Worm (Caenorhabditis elegans) whole organism, young adult: Measurements from ENCODE around the gene Y48B6A.10.

ENCODE experiments used
- F49E8.2 ChIP-seq: sonication (generic microtip); optimal IDR thresholded peaks from 3 replicates; lab custom pipeline; 2017; ENCODE audit warnings: missing genetic modification characterization, mild to moderate bottlenecking, missing compliant biosample characterization, antibody characterized with exemption, moderate library complexity; ENCODE audit not compliant: insufficient read depth
- F57C9.4 ChIP-seq: sonication (generic microtip); optimal IDR thresholded peaks from 2 replicates; lab custom pipeline; 2017; ENCODE audit warnings: mild to moderate bottlenecking, missing genetic modification characterization, missing compliant biosample characterization
- ama-1 ChIP-seq, 3 experiments: fragments of 150-350 bp in 1 of 3; sonication (generic microtip) in 2 of 3; optimal IDR thresholded peaks; 2 replicates each; lab custom pipeline; 2014 to 2018; ENCODE audit warnings: missing biosample characterization in 2 of 3, missing genetic modification characterization in 2 of 3, missing genetic modification reagents in 2 of 3
- cebp-1 ChIP-seq, 2 experiments: fragments of 200-800 bp in 1 of 2; sonication (Bioruptor generic) in 1 of 2; sonication (generic microtip) in 1 of 2; IDR thresholded peaks in 1 of 2; optimal IDR thresholded peaks in 1 of 2; 2 replicates each; pipeline versions ENCODE4 v1.3.6 to Lab custom; 2017 to 2022; ENCODE audit warnings: missing compliant biosample characterization in 2 of 2, missing genetic modification characterization in 2 of 2, mild to moderate bottlenecking in 1 of 2, missing genetic modification reagents in 1 of 2, moderate library complexity in 1 of 2
- efl-1 ChIP-seq: fragments of 150-350 bp; optimal IDR thresholded peaks from 2 replicates; lab custom pipeline; 2014; ENCODE audit warnings: missing biosample characterization, missing genetic modification reagents, missing genetic modification characterization
- madf-3 ChIP-seq: fragments of 200-800 bp; sonication (Bioruptor generic); IDR thresholded peaks from 2 replicates; pipeline ENCODE4 v1.3.6; 2022; ENCODE audit warnings: missing genetic modification reagents, missing genetic modification characterization, missing compliant biosample characterization
- mes-4 ChIP-seq: sonication (generic microtip); optimal IDR thresholded peaks from 2 replicates; lab custom pipeline; 2016; ENCODE audit warnings: missing genotype, missing genetic modification characterization, missing compliant biosample characterization
- pha-4 ChIP-seq: fragments of 150-350 bp; sonication (generic microtip); optimal IDR thresholded peaks from 2 replicates; lab custom pipeline; 2014; ENCODE audit warnings: missing biosample characterization, missing genetic modification reagents, missing genetic modification characterization
- sptf-2 ChIP-seq: fragments of 200-800 bp; sonication (Bioruptor generic); optimal IDR thresholded peaks from 2 replicates; lab custom pipeline; 2018; ENCODE audit warnings: mild to moderate bottlenecking, missing genetic modification characterization, missing compliant biosample characterization

DNA sequence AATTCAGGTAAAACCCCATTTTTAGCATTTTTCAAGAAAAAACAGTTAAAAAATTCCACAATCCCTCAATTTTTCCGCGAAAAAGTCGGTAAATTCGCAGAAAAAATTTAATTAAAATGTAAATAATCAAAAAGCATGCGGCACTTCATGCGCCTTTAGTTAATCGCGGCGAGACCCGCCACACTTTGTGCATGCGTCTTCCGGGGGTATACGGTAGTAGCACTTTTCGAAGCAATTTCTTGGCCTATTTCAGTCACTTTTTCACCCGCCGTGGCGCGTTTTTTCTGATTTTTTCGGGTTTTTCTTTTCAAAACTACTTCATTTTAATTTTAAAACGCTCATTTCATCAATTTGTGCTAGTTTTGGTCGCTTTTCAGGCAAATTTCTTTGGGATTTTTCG, 33.0 kb downstream of the Y48B6A.10 start:
- TF ChIP-seq madf-3 (GFP tag; lab: Robert Waterston, UW) (peak; percentile 65; the same call in 1 of the 2 replicates), sptf-2 (GFP tag; lab: Kevin White, UChicago) (no peak), efl-1 (GFP tag; lab: Kevin White, UChicago) (peak; percentile 88), F49E8.2 (peak; percentile 1), mes-4 (tag; lab: Kevin White, UChicago) (no peak), ama-1 (optimal IDR thresholded peaks at IDR 0.05; lab: Kevin White, UChicago) (no peak), ama-1 (GFP tag; optimal IDR thresholded peaks at IDR 0.05; lab: Kevin White, UChicago) (no peak), pha-4 (no peak), F57C9.4 (tag; lab: Kevin White, UChicago) (no peak), cebp-1 (GFP tag; IDR thresholded peaks at IDR 0.05; lab: Robert Waterston, UW) (no peak), cebp-1 (tag; optimal IDR thresholded peaks at IDR 0.05; lab: Kevin White, UChicago) (no peak)
